Fruit fly (Drosophila melanogaster): ENCODE measurements around the gene sob.

The sob gene

DNA sequence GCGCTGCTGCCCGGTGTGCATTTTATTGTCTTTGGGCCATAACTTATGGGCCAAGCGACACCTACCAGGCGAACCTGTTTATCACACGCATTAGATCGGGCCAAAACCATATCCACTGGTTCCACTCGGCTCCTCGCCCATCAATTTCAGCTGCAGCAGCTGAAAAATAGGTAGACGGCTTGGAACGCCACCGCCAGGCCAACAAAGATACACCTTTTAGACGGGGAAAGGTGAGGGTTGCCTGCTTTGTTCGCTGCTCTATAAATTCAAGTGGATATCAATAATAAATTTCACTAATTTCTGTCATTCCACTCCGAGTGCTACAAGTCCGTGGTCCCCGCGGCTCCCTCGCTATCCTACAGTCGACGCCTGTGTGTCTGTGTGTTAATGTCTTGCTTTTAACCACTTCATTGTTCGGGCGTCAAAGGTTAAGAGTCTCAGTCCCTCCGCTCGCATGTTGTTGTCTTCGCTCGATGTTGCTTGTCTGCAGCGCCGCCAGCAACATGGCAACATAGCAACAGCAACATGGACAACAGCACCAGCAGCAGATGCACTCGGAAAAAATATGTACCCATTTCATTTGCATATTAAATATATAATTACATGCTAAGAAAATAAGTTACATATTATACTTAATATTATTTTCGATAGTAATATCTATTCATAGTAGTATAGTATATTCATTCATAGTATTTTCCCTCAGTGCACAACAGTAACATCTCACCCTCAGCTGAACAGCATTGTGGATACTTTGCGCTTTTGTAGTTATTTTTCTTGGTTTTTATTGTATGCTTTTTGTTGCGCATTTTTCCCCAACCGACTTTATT, 7.6 kb upstream of the sob start (continued):
- TF ChIP-seq vri (GFP tag; optimal IDR thresholded peaks at IDR 0.05) (no peak), CG31627 (GFP tag; optimal IDR thresholded peaks at IDR 0.05) (no peak), fd85E (GFP tag; optimal IDR thresholded peaks at IDR 0.05) (no peak), spab (GFP tag; optimal IDR thresholded peaks at IDR 0.05) (peak; percentile 75), salr (GFP tag; optimal IDR thresholded peaks at IDR 0.05) (peak; percentile 24 to 27), svp (GFP tag) (peak; percentile 76), lz (GFP tag; optimal IDR thresholded peaks at IDR 0.05) (no peak), dac (GFP tag; optimal IDR thresholded peaks at IDR 0.05) (no peak), CG8632 (GFP tag; optimal IDR thresholded peaks at IDR 0.05) (peak; percentile 67), Sox15 (GFP tag; optimal IDR thresholded peaks at IDR 0.05) (peak; percentile 7), Ets21C (GFP tag; optimal IDR thresholded peaks at IDR 0.05) (no peak), CG6854 (GFP tag; optimal IDR thresholded peaks at IDR 0.05) (peak; percentile 41), dsx (GFP tag; optimal IDR thresholded peaks at IDR 0.05; ENCODE audit: poor library complexity, severe bottlenecking) (peak; percentile 89), acj6 (GFP tag; optimal IDR thresholded peaks at IDR 0.05) (peak; percentile 55), net (GFP tag; optimal IDR thresholded peaks at IDR 0.05) (peak; percentile 60), CG1621 (tag; optimal IDR thresholded peaks at IDR 0.05) (peak; percentile 65), Blimp-1 (GFP tag; optimal IDR thresholded peaks at IDR 0.05) (no peak), Eip78C (GFP tag) (peak; percentile 80), pdm3 (GFP tag; optimal IDR thresholded peaks at IDR 0.05) (peak; percentile 22), CG10631 (GFP tag; optimal IDR thresholded peaks at IDR 0.05) (peak; percentile 74), Sox102F (GFP tag; optimal IDR thresholded peaks at IDR 0.05) (no peak), Ets96B (tag; optimal IDR thresholded peaks at IDR 0.05) (peak; percentile 83), CG16779 (tag; optimal IDR thresholded peaks at IDR 0.05) (peak; percentile 31), CG3032 (tag; optimal IDR thresholded peaks at IDR 0.05) (peak; percentile 82), achi (GFP tag; optimal IDR thresholded peaks at IDR 0.05) (peak; percentile 66), eg (GFP tag; IDR thresholded peaks at IDR 0.05) (peak; percentile 74), Hr39 (GFP tag; optimal IDR thresholded peaks at IDR 0.05) (no peak), fd59A (GFP tag; optimal IDR thresholded peaks at IDR 0.05) (peak; percentile 68), Lpt (GFP tag; optimal IDR thresholded peaks at IDR 0.05) (peak; percentile 31), CG6163 (GFP tag; IDR thresholded peaks at IDR 0.05) (peak; percentile 77), CG8119 (GFP tag; IDR thresholded peaks at IDR 0.05) (peak; percentile 81), Eip93F (GFP tag; optimal IDR thresholded peaks at IDR 0.05) (no peak), CG6276 (GFP tag; optimal IDR thresholded peaks at IDR 0.05) (peak; percentile 37), CG4318 (GFP tag; optimal IDR thresholded peaks at IDR 0.05) (peak; percentile 23), CG10669 (GFP tag; optimal IDR thresholded peaks at IDR 0.05) (peak; percentile 77), CG15336 (GFP tag; IDR thresholded peaks at IDR 0.05) (peak; percentile 70), fkh (GFP tag; optimal IDR thresholded peaks at IDR 0.05) (no peak)

DNA sequence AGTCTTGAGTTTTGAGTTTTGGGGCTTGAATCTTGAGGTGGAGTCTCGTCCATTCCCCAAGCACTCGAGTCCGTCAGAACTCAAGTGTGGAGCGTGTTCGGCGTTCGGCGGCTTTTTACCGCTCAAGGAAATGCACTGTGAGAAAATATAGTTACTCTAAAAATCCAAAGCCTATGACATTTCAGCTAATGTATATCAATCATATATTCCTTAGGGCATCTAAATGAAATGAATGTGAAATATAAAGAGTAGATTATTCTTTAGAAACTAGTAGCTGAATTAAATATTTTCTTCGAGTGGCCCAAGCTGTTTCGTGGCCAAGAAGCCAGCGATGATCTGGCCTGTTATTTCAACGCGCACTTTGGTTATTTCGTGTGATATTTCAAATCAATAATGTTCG, 6.7 kb upstream of the sob start:
- TF ChIP-seq fkh (GFP tag; optimal IDR thresholded peaks at IDR 0.05) (no peak), Smox (GFP tag; optimal IDR thresholded peaks at IDR 0.05) (peak; percentile 35), CG11762 (GFP tag; optimal IDR thresholded peaks at IDR 0.05; ENCODE audit: insufficient read depth) (no peak), spab (GFP tag; optimal IDR thresholded peaks at IDR 0.05) (no peak), CG31627 (GFP tag; optimal IDR thresholded peaks at IDR 0.05) (peak; percentile 45), dac (GFP tag; optimal IDR thresholded peaks at IDR 0.05) (no peak), Sox102F (GFP tag; optimal IDR thresholded peaks at IDR 0.05) (peak; percentile 50), Lpt (GFP tag; optimal IDR thresholded peaks at IDR 0.05) (no peak), CG8119 (GFP tag; IDR thresholded peaks at IDR 0.05) (no peak), Eip78C (GFP tag) (peak; percentile 51), Ets21C (GFP tag; optimal IDR thresholded peaks at IDR 0.05) (peak; percentile 26), topi (GFP tag; optimal IDR thresholded peaks at IDR 0.05) (peak; percentile 53), CG10631 (GFP tag; optimal IDR thresholded peaks at IDR 0.05) (peak; percentile 13), Met (GFP tag; optimal IDR thresholded peaks at IDR 0.05) (peak; percentile 53), svp (GFP tag) (peak; percentile 71), CG11294 (GFP tag; IDR thresholded peaks at IDR 0.05) (no peak), Eip75B (GFP tag; optimal IDR thresholded peaks at IDR 0.05) (peak; percentile 16), Hr39 (GFP tag; optimal IDR thresholded peaks at IDR 0.05) (peak; percentile 52), lz (GFP tag; optimal IDR thresholded peaks at IDR 0.05) (peak; percentile 43), CG6792 (GFP tag; optimal IDR thresholded peaks at IDR 0.05) (peak; percentile 7), CG3919 (GFP tag; optimal IDR thresholded peaks at IDR 0.05) (peak; percentile 17), CG3032 (tag; optimal IDR thresholded peaks at IDR 0.05) (no peak), cyc (GFP tag; optimal IDR thresholded peaks at IDR 0.05) (peak; percentile 51), CG10669 (GFP tag; optimal IDR thresholded peaks at IDR 0.05) (no peak), Gug (GFP tag; IDR thresholded peaks at IDR 0.05) (0 out of 2 replicates have a peak, but pooled peaks have one; percentile 12), CG1621 (tag; optimal IDR thresholded peaks at IDR 0.05) (no peak), fd59A (GFP tag; optimal IDR thresholded peaks at IDR 0.05) (no peak), Sox14 (GFP tag; optimal IDR thresholded peaks at IDR 0.05) (peak; percentile 2)
